Worm (Caenorhabditis elegans) whole organism, L1 larva: ENCODE measurements around the gene hmg-1.2.

Source experiments
- C34B4.2 ChIP-seq: sonication (generic microtip); optimal IDR thresholded peaks from 2 replicates; lab custom pipeline; 2017; ENCODE audit warnings: mild to moderate bottlenecking, missing genetic modification characterization, missing compliant biosample characterization
- F16B12.6 ChIP-seq: fragments of 150-350 bp; optimal IDR thresholded peaks from 2 replicates; lab custom pipeline; 2014; ENCODE audit warnings: missing biosample characterization, missing genetic modification characterization
- aha-1 ChIP-seq: fragments of 150-350 bp; optimal IDR thresholded peaks from 2 replicates; lab custom pipeline; 2014; ENCODE audit warnings: missing biosample characterization, missing genetic modification characterization
- blmp-1 ChIP-seq: fragments of 150-350 bp; optimal IDR thresholded peaks from 2 replicates; lab custom pipeline; 2014; ENCODE audit warnings: missing biosample characterization, missing genetic modification characterization
- ceh-63 ChIP-seq: fragments of 200-800 bp; sonication (Bioruptor generic); optimal IDR thresholded peaks from 2 replicates; lab custom pipeline; 2018; ENCODE audit warnings: mild to moderate bottlenecking, missing genetic modification characterization, missing compliant biosample characterization
- ceh-8 ChIP-seq: fragments of 200-800 bp; sonication (Bioruptor generic); optimal IDR thresholded peaks from 2 replicates; lab custom pipeline; 2018; ENCODE audit warnings: mild to moderate bottlenecking, missing genetic modification characterization, moderate library complexity, missing compliant biosample characterization
- ceh-88 ChIP-seq: fragments of 200-800 bp; sonication (Bioruptor generic); IDR thresholded peaks from 2 replicates; pipeline ENCODE4 v1.3.6; 2022; ENCODE audit warnings: missing genetic modification characterization, missing compliant biosample characterization
- ceh-90 ChIP-seq: sonication (generic microtip); optimal IDR thresholded peaks from 2 replicates; lab custom pipeline; 2016; ENCODE audit warnings: missing genetic modification characterization, missing compliant biosample characterization
- ces-1 ChIP-seq: fragments of 150-350 bp; optimal IDR thresholded peaks from 2 replicates; lab custom pipeline; 2014; ENCODE audit warnings: missing biosample characterization, missing genetic modification reagents, missing genetic modification characterization
- dpl-1 ChIP-seq, 3 experiments: fragments of 150-350 bp in 2 of 3; sonication (generic microtip) in 1 of 3; optimal IDR thresholded peaks; 2 replicates each; lab custom pipeline; 2014 to 2017; ENCODE audit warnings: missing biosample characterization in 3 of 3, missing genetic modification characterization in 3 of 3, missing genetic modification reagents in 3 of 3
- dsc-1 ChIP-seq: sonication (generic microtip); optimal IDR thresholded peaks from 2 replicates; lab custom pipeline; 2016; ENCODE audit warnings: mild to moderate bottlenecking, missing genetic modification characterization, missing compliant biosample characterization
- efl-1 ChIP-seq, 4 experiments: fragments of 150-350 bp; optimal IDR thresholded peaks in 3 of 4; peaks in 1 of 4; 1 replicate in 1 of 4; 2 replicates in 3 of 4; lab custom pipeline; 2014; ENCODE audit warnings: missing biosample characterization in 2 of 4, missing genetic modification characterization in 2 of 4, missing genetic modification reagents in 2 of 4
- elt-3 ChIP-seq, 6 experiments: fragments of 150-350 bp in 1 of 6; sonication (generic microtip); optimal IDR thresholded peaks; 2 replicates each; lab custom pipeline; 2017 to 2018; ENCODE audit warnings: missing biosample characterization in 6 of 6, missing genetic modification characterization in 6 of 6, inconsistent platforms in 1 of 6
- ets-5 ChIP-seq: fragments of 200-800 bp; sonication (Bioruptor generic); IDR thresholded peaks from 2 replicates; pipeline ENCODE4 v1.3.6; 2022; ENCODE audit warnings: missing genetic modification characterization, missing compliant biosample characterization
- fkh-10 ChIP-seq: sonication (generic microtip); optimal IDR thresholded peaks from 2 replicates; lab custom pipeline; 2017; ENCODE audit warnings: missing biosample characterization, missing genetic modification reagents, missing genetic modification characterization
- fkh-8 ChIP-seq: sonication (generic microtip); optimal IDR thresholded peaks from 2 replicates; lab custom pipeline; 2016; ENCODE audit warnings: mild to moderate bottlenecking, missing genetic modification characterization, missing compliant biosample characterization
- hlh-4 ChIP-seq: sonication (generic microtip); optimal IDR thresholded peaks from 2 replicates; lab custom pipeline; 2016; ENCODE audit warnings: mild to moderate bottlenecking, missing genetic modification characterization, missing compliant biosample characterization
- isw-1 ChIP-seq: fragments of 200-800 bp; sonication (Bioruptor generic); IDR thresholded peaks from 2 replicates; pipeline ENCODE4 v1.3.6; 2022; ENCODE audit warnings: missing genetic modification characterization, missing compliant biosample characterization
- jun-1 ChIP-seq: fragments of 150-350 bp; optimal IDR thresholded peaks from 2 replicates; lab custom pipeline; 2014; ENCODE audit warnings: missing biosample characterization, missing genetic modification reagents, missing genetic modification characterization
- lin-14 ChIP-seq: fragments of 200-800 bp; sonication (Bioruptor generic); optimal IDR thresholded peaks from 2 replicates; lab custom pipeline; 2018; ENCODE audit warnings: mild to moderate bottlenecking, missing genetic modification characterization, moderate library complexity, missing compliant biosample characterization
- lin-35 ChIP-seq, 2 experiments: fragments of 150-350 bp; optimal IDR thresholded peaks; 2 replicates each; lab custom pipeline; 2014; ENCODE audit warnings: missing biosample characterization in 2 of 2, missing genetic modification characterization in 2 of 2, missing genetic modification reagents in 2 of 2
- lsy-2 ChIP-seq, 2 experiments: fragments of 150-350 bp; optimal IDR thresholded peaks; 2 replicates each; lab custom pipeline; 2014; ENCODE audit warnings: missing biosample characterization in 2 of 2, missing genetic modification characterization in 2 of 2
- mab-9 ChIP-seq: fragments of 200-800 bp; sonication (Bioruptor generic); IDR thresholded peaks from 2 replicates; pipeline ENCODE4 v1.3.6; 2022; ENCODE audit warnings: missing genetic modification reagents, missing genetic modification characterization, missing compliant biosample characterization
- mdl-1 ChIP-seq, 2 experiments: fragments of 150-350 bp; optimal IDR thresholded peaks; 2 replicates each; lab custom pipeline; 2014 to 2017; ENCODE audit warnings: missing biosample characterization in 2 of 2, missing genetic modification characterization in 2 of 2, inconsistent platforms in 1 of 2
- mep-1 ChIP-seq: fragments of 150-350 bp; optimal IDR thresholded peaks from 2 replicates; lab custom pipeline; 2014; ENCODE audit warnings: missing biosample characterization, missing genetic modification characterization
- nhr-11 ChIP-seq: fragments of 150-350 bp; optimal IDR thresholded peaks from 2 replicates; lab custom pipeline; 2014; ENCODE audit warnings: missing biosample characterization, missing genetic modification characterization
- nhr-237 ChIP-seq: fragments of 150-350 bp; optimal IDR thresholded peaks from 2 replicates; lab custom pipeline; 2014; ENCODE audit warnings: missing biosample characterization, missing genetic modification characterization
- nhr-28 ChIP-seq: fragments of 150-350 bp; optimal IDR thresholded peaks from 2 replicates; lab custom pipeline; 2014; ENCODE audit warnings: missing biosample characterization, missing genetic modification characterization
- nhr-47 ChIP-seq: sonication (generic microtip); optimal IDR thresholded peaks from 2 replicates; lab custom pipeline; 2016; ENCODE audit warnings: mild to moderate bottlenecking, missing genetic modification characterization, moderate library complexity, missing compliant biosample characterization
- nhr-71 ChIP-seq: sonication (generic microtip); optimal IDR thresholded peaks from 2 replicates; lab custom pipeline; 2016; ENCODE audit warnings: mild to moderate bottlenecking, missing genetic modification characterization, moderate library complexity, missing compliant biosample characterization
- nhr-76 ChIP-seq: sonication (generic microtip); optimal IDR thresholded peaks from 2 replicates; lab custom pipeline; 2017; ENCODE audit warnings: missing biosample characterization, missing genetic modification characterization
- nhr-77 ChIP-seq: fragments of 150-350 bp; optimal IDR thresholded peaks from 2 replicates; lab custom pipeline; 2014; ENCODE audit warnings: missing biosample characterization, missing genetic modification characterization
- nhr-84 ChIP-seq: sonication (generic microtip); optimal IDR thresholded peaks from 2 replicates; lab custom pipeline; 2017; ENCODE audit warnings: missing biosample characterization, missing genetic modification characterization
- pag-3 ChIP-seq: sonication (generic microtip); optimal IDR thresholded peaks from 2 replicates; lab custom pipeline; 2017; ENCODE audit warnings: missing genetic modification characterization, mild to moderate bottlenecking, missing compliant biosample characterization, antibody characterized with exemption, borderline replicate concordance; ENCODE audit not compliant: insufficient read depth
- pqm-1 ChIP-seq: sonication (generic microtip); optimal IDR thresholded peaks from 3 replicates; lab custom pipeline; 2017; ENCODE audit warnings: missing biosample characterization, missing genetic modification characterization
- rnt-1 ChIP-seq: sonication (generic microtip); optimal IDR thresholded peaks from 2 replicates; lab custom pipeline; 2016; ENCODE audit warnings: mild to moderate bottlenecking, missing genetic modification characterization, moderate library complexity, missing compliant biosample characterization
- snpc-4 ChIP-seq: fragments of 150-350 bp; optimal IDR thresholded peaks from 2 replicates; lab custom pipeline; 2014; ENCODE audit warnings: missing biosample characterization, missing genetic modification characterization
- snu-23 ChIP-seq: sonication (generic microtip); optimal IDR thresholded peaks from 2 replicates; lab custom pipeline; 2016; ENCODE audit warnings: missing genetic modification characterization, missing compliant biosample characterization
- sptf-1 ChIP-seq: fragments of 150-350 bp; optimal IDR thresholded peaks from 2 replicates; lab custom pipeline; 2014; ENCODE audit warnings: missing biosample characterization, missing genetic modification characterization
- sup-37 ChIP-seq: fragments of 200-800 bp; sonication (Bioruptor generic); optimal IDR thresholded peaks from 2 replicates; lab custom pipeline; 2018; ENCODE audit warnings: mild to moderate bottlenecking, missing genetic modification characterization, missing compliant biosample characterization
- swsn-7 ChIP-seq: sonication (generic microtip); optimal IDR thresholded peaks from 2 replicates; lab custom pipeline; 2016; ENCODE audit warnings: missing genetic modification characterization, missing compliant biosample characterization
- tbx-2 ChIP-seq: sonication (generic microtip); optimal IDR thresholded peaks from 2 replicates; lab custom pipeline; 2016; ENCODE audit warnings: missing genetic modification characterization, missing compliant biosample characterization
- tlp-1 ChIP-seq: fragments of 150-350 bp; optimal IDR thresholded peaks from 2 replicates; lab custom pipeline; 2014; ENCODE audit warnings: missing biosample characterization, missing genetic modification characterization
- unc-130 ChIP-seq: fragments of 150-350 bp; optimal IDR thresholded peaks from 2 replicates; lab custom pipeline; 2017; ENCODE audit warnings: missing biosample characterization, missing genetic modification characterization, inconsistent platforms
- unc-62 ChIP-seq: fragments of 150-350 bp; optimal IDR thresholded peaks from 2 replicates; lab custom pipeline; 2014; ENCODE audit warnings: missing biosample characterization, missing genetic modification reagents, missing genetic modification characterization
- unc-98 ChIP-seq: fragments of 200-800 bp; sonication (Bioruptor generic); IDR thresholded peaks from 2 replicates; pipeline ENCODE4 v1.3.6; 2022; ENCODE audit warnings: missing genetic modification characterization, missing compliant biosample characterization
- xbp-1 ChIP-seq: sonication (generic microtip); optimal IDR thresholded peaks from 2 replicates; lab custom pipeline; 2016; ENCODE audit warnings: missing genetic modification characterization, missing compliant biosample characterization
- zag-1 ChIP-seq: fragments of 150-350 bp; optimal IDR thresholded peaks from 2 replicates; lab custom pipeline; 2014; ENCODE audit warnings: missing biosample characterization, missing genetic modification characterization
- zip-4 ChIP-seq: fragments of 200-800 bp; sonication (Bioruptor generic); optimal IDR thresholded peaks from 2 replicates; lab custom pipeline; 2018; ENCODE audit warnings: mild to moderate bottlenecking, missing genetic modification characterization, moderate library complexity, missing compliant biosample characterization

hmg-1.2 gene

ce11 chrIII:6303787-6304186 lies 23.6 kb downstream of the hmg-1.2 start:
- TF ChIP-seq isw-1 (no peak), lin-14 (no peak), swsn-7 (no peak), rnt-1 (tag; lab: Kevin White, UChicago) (no peak), nhr-76 (tag; lab: Kevin White, UChicago) (no peak), blmp-1 (tag; lab: Kevin White, UChicago) (no peak), fkh-8 (tag; lab: Kevin White, UChicago) (no peak), ces-1 (GFP tag; lab: Kevin White, UChicago) (no peak), xbp-1 (tag; lab: Kevin White, UChicago) (no peak), unc-130 (no peak), nhr-77 (tag; lab: Kevin White, UChicago) (no peak), efl-1 (optimal IDR thresholded peaks at IDR 0.05; lab: Kevin White, UChicago) (peak; percentile 59), efl-1 (GFP tag; optimal IDR thresholded peaks at IDR 0.05 in 1 of 2; lab: Kevin White, UChicago) (peak; percentile 79 to 95), sptf-1 (tag; lab: Kevin White, UChicago) (no peak), aha-1 (tag; lab: Kevin White, UChicago) (no peak), elt-3 (tag; optimal IDR thresholded peaks at IDR 0.05; lab: Kevin White, UChicago) (no peak), sup-37 (GFP tag; lab: Kevin White, UChicago) (no peak), F16B12.6 (tag; lab: Kevin White, UChicago) (peak; percentile 46), ceh-88 (GFP tag; lab: Robert Waterston, UW) (peak; percentile 27; the same call in 1 of the 2 replicates), jun-1 (no peak), unc-62 (GFP tag; lab: Kevin White, UChicago) (no peak), ets-5 (GFP tag; lab: Robert Waterston, UW) (no peak), nhr-237 (tag; lab: Kevin White, UChicago) (no peak), ceh-63 (GFP tag; lab: Kevin White, UChicago) (no peak), mdl-1 (tag; optimal IDR thresholded peaks at IDR 0.05; lab: Kevin White, UChicago) (no peak), mep-1 (tag; lab: Kevin White, UChicago) (no peak), lsy-2 (tag; optimal IDR thresholded peaks at IDR 0.05; lab: Kevin White, UChicago) (no peak), nhr-11 (tag; lab: Kevin White, UChicago) (no peak), snu-23 (no peak), nhr-28 (tag; lab: Kevin White, UChicago) (no peak), lin-35 (GFP tag; optimal IDR thresholded peaks at IDR 0.05; lab: Kevin White, UChicago) (peak; percentile 7 to 62), tbx-2 (tag; lab: Kevin White, UChicago) (no peak), dpl-1 (GFP tag; optimal IDR thresholded peaks at IDR 0.05; lab: Kevin White, UChicago) (peak; percentile 7 to 68 (median 29)), unc-98 (GFP tag; lab: Robert Waterston, UW) (no peak), pqm-1 (tag; lab: Kevin White, UChicago) (no peak), zag-1 (tag; lab: Kevin White, UChicago) (no peak)
- TF ChIP-seq, all 84 proteins: peak for 5

ce11 chrIII:6307832-6308231 lies 27.7 kb downstream of the hmg-1.2 start:
- peak; percentile 66 for TF ChIP-seq lin-14
- TF ChIP-seq aha-1 (tag; lab: Kevin White, UChicago): no peak
- TF ChIP-seq fkh-10 (GFP tag; lab: Kevin White, UChicago): peak; percentile 67
- TF ChIP-seq snu-23: no peak
- TF ChIP-seq mep-1 (tag; lab: Kevin White, UChicago): no peak
- peak in 1 of 2 experiments; percentile 27 for TF ChIP-seq lsy-2 (tag; optimal IDR thresholded peaks at IDR 0.05; lab: Kevin White, UChicago)
- TF ChIP-seq unc-98 (GFP tag; lab: Robert Waterston, UW): no peak
- TF ChIP-seq ceh-90 (tag; lab: Kevin White, UChicago): no peak
- no peak for TF ChIP-seq tlp-1
- no peak for TF ChIP-seq dpl-1 (GFP tag; optimal IDR thresholded peaks at IDR 0.05; lab: Kevin White, UChicago)
- TF ChIP-seq sptf-1 (tag; lab: Kevin White, UChicago): no peak
- TF ChIP-seq nhr-71 (tag; lab: Kevin White, UChicago): peak; percentile 9
- TF ChIP-seq, all 84 proteins: peak for 4

ce11 chrIII:6309066-6309465 lies 28.9 kb downstream of the hmg-1.2 start, which contains the start of gene gar-2:
Gene gar-2 (plus strand): TSS chrIII:6309366.
- TF ChIP-seq snu-23 (no peak), snpc-4 (tag; lab: Kevin White, UChicago) (no peak), hlh-4 (tag; lab: Kevin White, UChicago) (no peak), C34B4.2 (tag; lab: Kevin White, UChicago) (no peak), swsn-7 (no peak), lin-35 (GFP tag; optimal IDR thresholded peaks at IDR 0.05; lab: Kevin White, UChicago) (no peak), nhr-71 (tag; lab: Kevin White, UChicago) (no peak), ceh-8 (GFP tag; lab: Kevin White, UChicago) (no peak), dsc-1 (tag; lab: Kevin White, UChicago) (no peak), nhr-84 (tag; lab: Kevin White, UChicago) (no peak), zag-1 (tag; lab: Kevin White, UChicago) (no peak), unc-62 (GFP tag; lab: Kevin White, UChicago) (no peak), nhr-47 (tag; lab: Kevin White, UChicago) (no peak), mab-9 (GFP tag; lab: Robert Waterston, UW) (no peak), pag-3 (tag; lab: Kevin White, UChicago) (no peak), zip-4 (no peak)
